Worm (Caenorhabditis elegans): Measurements from ENCODE around the gene K01A2.4.

Gene K01A2.4

ce11 chrII:356969-357368 is 49.7 kb downstream of the K01A2.4 start, which contains the start of gene dmsr-4:
Gene dmsr-4, minus strand, starts transcription at chrII:357069.
- TF ChIP-seq dmd-4 (tag; optimal IDR thresholded peaks at IDR 0.05; ENCODE audit: borderline replicate concordance) (no peak), ttx-3 (tag; optimal IDR thresholded peaks at IDR 0.05) (no peak), ama-1 (optimal IDR thresholded peaks at IDR 0.05) (no peak), ceh-9 (tag; optimal IDR thresholded peaks at IDR 0.05) (no peak), pqm-1 (tag; optimal IDR thresholded peaks at IDR 0.05) (no peak), ceh-24 (tag; optimal IDR thresholded peaks at IDR 0.05) (no peak), elt-2 (tag; optimal IDR thresholded peaks at IDR 0.05) (no peak), fax-1 (tag; optimal IDR thresholded peaks at IDR 0.05) (no peak), hlh-30 (tag; optimal IDR thresholded peaks at IDR 0.05; ENCODE audit: insufficient read depth) (no peak), Y22D7AL.16 (tag; optimal IDR thresholded peaks at IDR 0.05) (no peak)

Measured in whole organism, late embryonic.